Worm (Caenorhabditis elegans) whole organism, L1 larva: Measurements from ENCODE around the gene F23A7.4.

Experiments used
- C16A3.4 ChIP-seq: fragments of 150-350 bp; optimal IDR thresholded peaks from 2 replicates; lab custom pipeline; 2014; ENCODE audit warnings: missing biosample characterization, missing genetic modification characterization
- F16B12.6 ChIP-seq: fragments of 150-350 bp; optimal IDR thresholded peaks from 2 replicates; lab custom pipeline; 2014; ENCODE audit warnings: missing biosample characterization, missing genetic modification characterization
- Y116A8C.19 ChIP-seq: sonication (generic microtip); optimal IDR thresholded peaks from 2 replicates; lab custom pipeline; 2016; ENCODE audit warnings: missing compliant biosample characterization, missing genetic modification characterization, borderline replicate concordance
- alr-1 ChIP-seq: fragments of 200-800 bp; sonication (Bioruptor generic); optimal IDR thresholded peaks from 2 replicates; lab custom pipeline; 2018; ENCODE audit warnings: borderline replicate concordance, mild to moderate bottlenecking, missing genetic modification characterization, missing compliant biosample characterization
- blmp-1 ChIP-seq: fragments of 150-350 bp; optimal IDR thresholded peaks from 2 replicates; lab custom pipeline; 2014; ENCODE audit warnings: missing biosample characterization, missing genetic modification characterization
- ceh-8 ChIP-seq: fragments of 200-800 bp; sonication (Bioruptor generic); optimal IDR thresholded peaks from 2 replicates; lab custom pipeline; 2018; ENCODE audit warnings: mild to moderate bottlenecking, missing genetic modification characterization, moderate library complexity, missing compliant biosample characterization
- ceh-82 ChIP-seq, 3 experiments: fragments of 150-350 bp in 1 of 3; sonication (generic microtip) in 2 of 3; optimal IDR thresholded peaks; 2 replicates each; lab custom pipeline; 2014 to 2017; ENCODE audit warnings: missing biosample characterization in 3 of 3, missing genetic modification characterization in 3 of 3
- ceh-88 ChIP-seq: fragments of 200-800 bp; sonication (Bioruptor generic); IDR thresholded peaks from 2 replicates; pipeline ENCODE4 v1.3.6; 2022; ENCODE audit warnings: missing genetic modification characterization, missing compliant biosample characterization
- dpl-1 ChIP-seq, 3 experiments: fragments of 150-350 bp in 2 of 3; sonication (generic microtip) in 1 of 3; optimal IDR thresholded peaks; 2 replicates each; lab custom pipeline; 2014 to 2017; ENCODE audit warnings: missing biosample characterization in 3 of 3, missing genetic modification characterization in 3 of 3, missing genetic modification reagents in 3 of 3
- egl-13 ChIP-seq: sonication (generic microtip); optimal IDR thresholded peaks from 2 replicates; lab custom pipeline; 2016; ENCODE audit warnings: missing genotype, missing genetic modification reagents, missing genetic modification characterization, missing compliant biosample characterization
- egl-27 ChIP-seq, 2 experiments: fragments of 150-350 bp in 1 of 2; sonication (generic microtip); optimal IDR thresholded peaks; 3 replicates each; lab custom pipeline; 2017 to 2018; ENCODE audit warnings: missing biosample characterization in 2 of 2, missing genetic modification characterization in 2 of 2, missing genetic modification reagents in 2 of 2
- elt-2 ChIP-seq: sonication (generic microtip); optimal IDR thresholded peaks from 2 replicates; lab custom pipeline; 2016; ENCODE audit warnings: missing genetic modification characterization, mild to moderate bottlenecking, inconsistent platforms, missing compliant biosample characterization, missing genetic modification reagents
- fkh-10 ChIP-seq: sonication (generic microtip); optimal IDR thresholded peaks from 2 replicates; lab custom pipeline; 2017; ENCODE audit warnings: missing biosample characterization, missing genetic modification reagents, missing genetic modification characterization
- fkh-4 ChIP-seq: sonication (generic microtip); optimal IDR thresholded peaks from 2 replicates; lab custom pipeline; 2016; ENCODE audit warnings: missing compliant biosample characterization, missing genetic modification characterization, borderline replicate concordance
- fkh-8 ChIP-seq: sonication (generic microtip); optimal IDR thresholded peaks from 2 replicates; lab custom pipeline; 2016; ENCODE audit warnings: mild to moderate bottlenecking, missing genetic modification characterization, missing compliant biosample characterization
- fos-1 ChIP-seq: fragments of 150-350 bp; optimal IDR thresholded peaks from 2 replicates; lab custom pipeline; 2014; ENCODE audit warnings: missing biosample characterization, missing genetic modification characterization
- grh-1 ChIP-seq: fragments of 200-800 bp; sonication (Bioruptor generic); IDR thresholded peaks from 2 replicates; pipeline ENCODE4 v1.3.6; 2022; ENCODE audit warnings: missing genetic modification reagents, missing genetic modification characterization, missing compliant biosample characterization
- hpl-2 ChIP-seq: fragments of 150-350 bp; optimal IDR thresholded peaks from 2 replicates; lab custom pipeline; 2014; ENCODE audit warnings: missing biosample characterization, missing genetic modification reagents, missing genetic modification characterization
- irx-1 ChIP-seq: sonication (generic microtip); optimal IDR thresholded peaks from 2 replicates; lab custom pipeline; 2016; ENCODE audit warnings: missing genetic modification characterization, missing compliant biosample characterization
- isw-1 ChIP-seq: fragments of 200-800 bp; sonication (Bioruptor generic); IDR thresholded peaks from 2 replicates; pipeline ENCODE4 v1.3.6; 2022; ENCODE audit warnings: missing genetic modification characterization, missing compliant biosample characterization
- jun-1 ChIP-seq: fragments of 150-350 bp; optimal IDR thresholded peaks from 2 replicates; lab custom pipeline; 2014; ENCODE audit warnings: missing biosample characterization, missing genetic modification reagents, missing genetic modification characterization
- lin-13 ChIP-seq: fragments of 150-350 bp; optimal IDR thresholded peaks from 2 replicates; lab custom pipeline; 2014; ENCODE audit warnings: missing biosample characterization, missing genetic modification reagents, missing genetic modification characterization
- lin-39 ChIP-seq: fragments of 150-350 bp; optimal IDR thresholded peaks from 2 replicates; lab custom pipeline; 2014; ENCODE audit warnings: missing biosample characterization, missing genetic modification reagents, missing genetic modification characterization
- lir-3 ChIP-seq: sonication (generic microtip); optimal IDR thresholded peaks from 2 replicates; lab custom pipeline; 2016; ENCODE audit warnings: mild to moderate bottlenecking, missing genetic modification characterization, moderate library complexity, missing compliant biosample characterization; ENCODE audit not compliant: poor library complexity
- lsy-2 ChIP-seq, 2 experiments: fragments of 150-350 bp; optimal IDR thresholded peaks; 2 replicates each; lab custom pipeline; 2014; ENCODE audit warnings: missing biosample characterization in 2 of 2, missing genetic modification characterization in 2 of 2
- mdl-1 ChIP-seq, 2 experiments: fragments of 150-350 bp; optimal IDR thresholded peaks; 2 replicates each; lab custom pipeline; 2014 to 2017; ENCODE audit warnings: missing biosample characterization in 2 of 2, missing genetic modification characterization in 2 of 2, inconsistent platforms in 1 of 2
- mep-1 ChIP-seq: fragments of 150-350 bp; optimal IDR thresholded peaks from 2 replicates; lab custom pipeline; 2014; ENCODE audit warnings: missing biosample characterization, missing genetic modification characterization
- nhr-19 ChIP-seq: fragments of 200-800 bp; sonication (Bioruptor generic); conservative IDR thresholded peaks from 2 replicates; pipeline ENCODE4 v1.3.6; 2022; ENCODE audit warnings: missing genetic modification characterization, missing compliant biosample characterization
- nhr-20 ChIP-seq: sonication (generic microtip); optimal IDR thresholded peaks from 2 replicates; lab custom pipeline; 2016; ENCODE audit warnings: mild to moderate bottlenecking, missing genetic modification characterization, missing compliant biosample characterization
- nhr-237 ChIP-seq: fragments of 150-350 bp; optimal IDR thresholded peaks from 2 replicates; lab custom pipeline; 2014; ENCODE audit warnings: missing biosample characterization, missing genetic modification characterization
- nhr-47 ChIP-seq: sonication (generic microtip); optimal IDR thresholded peaks from 2 replicates; lab custom pipeline; 2016; ENCODE audit warnings: mild to moderate bottlenecking, missing genetic modification characterization, moderate library complexity, missing compliant biosample characterization
- nhr-71 ChIP-seq: sonication (generic microtip); optimal IDR thresholded peaks from 2 replicates; lab custom pipeline; 2016; ENCODE audit warnings: mild to moderate bottlenecking, missing genetic modification characterization, moderate library complexity, missing compliant biosample characterization
- nhr-76 ChIP-seq: sonication (generic microtip); optimal IDR thresholded peaks from 2 replicates; lab custom pipeline; 2017; ENCODE audit warnings: missing biosample characterization, missing genetic modification characterization
- nhr-85 ChIP-seq: sonication (generic microtip); peaks from one replicate; lab custom pipeline; 2016; ENCODE audit warnings: missing genetic modification characterization, inconsistent platforms, missing compliant biosample characterization
- nhr-90 ChIP-seq: sonication (generic microtip); optimal IDR thresholded peaks from 2 replicates; lab custom pipeline; 2016; ENCODE audit warnings: mild to moderate bottlenecking, missing genetic modification characterization, missing compliant biosample characterization; ENCODE audit not compliant: poor library complexity
- pag-3 ChIP-seq: sonication (generic microtip); optimal IDR thresholded peaks from 2 replicates; lab custom pipeline; 2017; ENCODE audit warnings: missing genetic modification characterization, mild to moderate bottlenecking, missing compliant biosample characterization, antibody characterized with exemption, borderline replicate concordance; ENCODE audit not compliant: insufficient read depth
- pqm-1 ChIP-seq: sonication (generic microtip); optimal IDR thresholded peaks from 3 replicates; lab custom pipeline; 2017; ENCODE audit warnings: missing biosample characterization, missing genetic modification characterization
- skn-1 ChIP-seq: fragments of 150-350 bp; optimal IDR thresholded peaks from 2 replicates; lab custom pipeline; 2014; ENCODE audit warnings: missing biosample characterization, missing genetic modification characterization
- snpc-4 ChIP-seq: fragments of 150-350 bp; optimal IDR thresholded peaks from 2 replicates; lab custom pipeline; 2014; ENCODE audit warnings: missing biosample characterization, missing genetic modification characterization
- sptf-1 ChIP-seq: fragments of 150-350 bp; optimal IDR thresholded peaks from 2 replicates; lab custom pipeline; 2014; ENCODE audit warnings: missing biosample characterization, missing genetic modification characterization
- swsn-7 ChIP-seq: sonication (generic microtip); optimal IDR thresholded peaks from 2 replicates; lab custom pipeline; 2016; ENCODE audit warnings: missing genetic modification characterization, missing compliant biosample characterization
- tbx-2 ChIP-seq: sonication (generic microtip); optimal IDR thresholded peaks from 2 replicates; lab custom pipeline; 2016; ENCODE audit warnings: missing genetic modification characterization, missing compliant biosample characterization
- unc-130 ChIP-seq: fragments of 150-350 bp; optimal IDR thresholded peaks from 2 replicates; lab custom pipeline; 2017; ENCODE audit warnings: missing biosample characterization, missing genetic modification characterization, inconsistent platforms
- unc-30 ChIP-seq: sonication (generic microtip); optimal IDR thresholded peaks from 2 replicates; lab custom pipeline; 2017; ENCODE audit warnings: missing biosample characterization, missing genetic modification characterization
- unc-62 ChIP-seq: fragments of 150-350 bp; optimal IDR thresholded peaks from 2 replicates; lab custom pipeline; 2014; ENCODE audit warnings: missing biosample characterization, missing genetic modification reagents, missing genetic modification characterization
- unc-86 ChIP-seq: sonication (generic microtip); optimal IDR thresholded peaks from 2 replicates; lab custom pipeline; 2016; ENCODE audit warnings: missing genetic modification characterization, missing compliant biosample characterization
- zag-1 ChIP-seq: fragments of 150-350 bp; optimal IDR thresholded peaks from 2 replicates; lab custom pipeline; 2014; ENCODE audit warnings: missing biosample characterization, missing genetic modification characterization
- zip-4 ChIP-seq: fragments of 200-800 bp; sonication (Bioruptor generic); optimal IDR thresholded peaks from 2 replicates; lab custom pipeline; 2018; ENCODE audit warnings: mild to moderate bottlenecking, missing genetic modification characterization, moderate library complexity, missing compliant biosample characterization
- ztf-4 ChIP-seq: fragments of 150-350 bp; optimal IDR thresholded peaks from 2 replicates; lab custom pipeline; 2014; ENCODE audit warnings: missing biosample characterization, missing genetic modification characterization

Gene F23A7.4

DNA sequence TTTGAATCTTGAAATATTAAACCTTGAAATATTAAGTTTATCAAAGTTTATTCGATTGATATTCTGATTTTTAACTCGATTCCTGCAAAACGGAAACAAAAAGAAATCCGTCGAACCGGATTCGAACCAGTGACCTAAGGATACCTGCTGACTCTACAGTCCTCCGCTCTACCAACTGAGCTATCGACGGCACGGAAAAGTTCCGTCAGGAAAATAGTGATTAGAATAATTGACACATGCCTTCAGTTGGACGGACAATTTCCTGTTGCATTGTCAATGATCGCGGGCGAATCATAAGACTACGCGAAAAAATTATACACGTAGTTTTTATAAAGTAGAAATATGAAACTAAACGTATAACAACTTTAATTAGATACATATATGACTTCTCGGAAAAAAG is 3.3 kb upstream of the F23A7.4 start:
- TF ChIP-seq hpl-2 (GFP tag; lab: Kevin White, UChicago) (no peak), swsn-7 (tag; lab: Kevin White, UChicago) (no peak), lsy-2 (tag; optimal IDR thresholded peaks at IDR 0.05; lab: Kevin White, UChicago) (no peak), unc-30 (no peak), snpc-4 (no peak), ceh-8 (no peak), isw-1 (GFP tag; lab: Robert Waterston, UW) (no peak), jun-1 (tag; lab: Kevin White, UChicago) (no peak), egl-27 (tag; optimal IDR thresholded peaks at IDR 0.05; lab: Kevin White, UChicago) (no peak)

DNA sequence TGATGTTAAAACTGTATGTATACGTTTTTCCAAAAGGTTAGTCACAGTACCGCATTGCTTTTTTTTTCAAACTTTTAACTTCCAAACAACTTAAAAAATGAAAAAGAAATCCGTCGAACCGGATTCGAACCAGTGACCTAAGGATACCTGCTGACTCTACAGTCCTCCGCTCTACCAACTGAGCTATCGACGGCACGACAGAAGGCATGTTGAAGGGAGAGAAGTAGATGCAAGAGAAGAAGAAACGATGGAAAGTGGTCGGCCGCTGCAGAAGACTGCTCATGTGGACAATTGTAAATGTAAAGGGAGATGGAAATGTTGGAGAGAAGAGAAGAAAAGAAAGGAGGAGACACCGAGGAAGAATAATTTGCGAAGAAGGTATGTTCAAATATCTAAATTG is 2.7 kb upstream of the F23A7.4 start:
- no peak for TF ChIP-seq sptf-1 (tag; lab: Kevin White, UChicago)
- TF ChIP-seq lir-3 (tag; lab: Kevin White, UChicago) = peak; percentile 67
- TF ChIP-seq grh-1 (GFP tag; lab: Robert Waterston, UW) = peak; percentile 79
- TF ChIP-seq mep-1 (tag; lab: Kevin White, UChicago) = peak; percentile 93
- TF ChIP-seq nhr-76 (tag; lab: Kevin White, UChicago) = no peak
- peak; percentile 79 for TF ChIP-seq C16A3.4
- TF ChIP-seq lin-13 (GFP tag; lab: Kevin White, UChicago) = peak; percentile 25
- TF ChIP-seq irx-1 (tag; lab: Kevin White, UChicago) = peak; percentile 82
- TF ChIP-seq egl-13 (tag; lab: Kevin White, UChicago) = peak; percentile 58
- TF ChIP-seq nhr-71 (tag; lab: Kevin White, UChicago) = peak; percentile 85
- TF ChIP-seq nhr-47 (tag; lab: Kevin White, UChicago) = peak; percentile 94
- TF ChIP-seq blmp-1 = peak; percentile 9
- TF ChIP-seq Y116A8C.19 (tag; lab: Kevin White, UChicago) = no peak
- TF ChIP-seq fkh-8 (tag; lab: Kevin White, UChicago) = peak; percentile 52
- peak; percentile 86 for TF ChIP-seq jun-1 (tag; lab: Kevin White, UChicago)
- TF ChIP-seq dpl-1 (GFP tag; optimal IDR thresholded peaks at IDR 0.05; lab: Kevin White, UChicago) = peak in 2 of 3 experiments; percentile 32
- peak; percentile 83 for TF ChIP-seq fkh-10
- peak; percentile 2 for TF ChIP-seq nhr-237 (tag; lab: Kevin White, UChicago)
- TF ChIP-seq skn-1 (tag; lab: Kevin White, UChicago) = peak; percentile 78
- TF ChIP-seq lsy-2 (tag; optimal IDR thresholded peaks at IDR 0.05; lab: Kevin White, UChicago) = peak; percentile 63 to 73
- peak in 1 of 2 experiments; percentile 82 for TF ChIP-seq mdl-1 (tag; optimal IDR thresholded peaks at IDR 0.05; lab: Kevin White, UChicago)
- TF ChIP-seq unc-86 = peak; percentile 73
- peak; percentile 85 for TF ChIP-seq nhr-85
- peak; percentile 83 for TF ChIP-seq nhr-20 (tag; lab: Kevin White, UChicago)
- peak; percentile 76 for TF ChIP-seq tbx-2 (tag; lab: Kevin White, UChicago)
- peak; percentile 86 for TF ChIP-seq nhr-90 (tag; lab: Kevin White, UChicago)
- TF ChIP-seq ceh-8 = peak; percentile 93
- TF ChIP-seq ceh-88 (GFP tag; lab: Robert Waterston, UW) = peak; percentile 75
- TF ChIP-seq unc-62 (GFP tag; lab: Kevin White, UChicago) = no peak
- peak; percentile 54 for TF ChIP-seq elt-2
- TF ChIP-seq nhr-19 (GFP tag; lab: Robert Waterston, UW) = peak; percentile 91
- TF ChIP-seq fkh-4 (tag; lab: Kevin White, UChicago) = peak; percentile 13
- peak; percentile 32 for TF ChIP-seq lin-39 (tag; lab: Kevin White, UChicago)
- no peak for TF ChIP-seq unc-30
- TF ChIP-seq ceh-82 (tag; optimal IDR thresholded peaks at IDR 0.05; lab: Kevin White, UChicago) = peak; percentile 76 to 87 (median 87)
- no peak for TF ChIP-seq alr-1 (tag; lab: Kevin White, UChicago)
- no peak for TF ChIP-seq F16B12.6 (tag; lab: Kevin White, UChicago)
- peak; percentile 80 for TF ChIP-seq ztf-4
- peak; percentile 82 for TF ChIP-seq swsn-7 (tag; lab: Kevin White, UChicago)
- no peak for TF ChIP-seq unc-130
- no peak for TF ChIP-seq pag-3 (tag; lab: Kevin White, UChicago)
- TF ChIP-seq snpc-4 = peak; percentile 86
- no peak for TF ChIP-seq zag-1 (tag; lab: Kevin White, UChicago)
- TF ChIP-seq zip-4 = peak; percentile 70
- TF ChIP-seq fos-1 = peak; percentile 71
- TF ChIP-seq hpl-2 (GFP tag; lab: Kevin White, UChicago) = peak; percentile 50
- no peak for TF ChIP-seq pqm-1 (tag; lab: Kevin White, UChicago)
